Fruit fly (Drosophila melanogaster) whole organism, embryonic: ENCODE results near the gene TwdlW.

Source experiments
- Abd-B ChIP-seq: fragments of 200-800 bp; sonication (Bioruptor generic); optimal IDR thresholded peaks from 2 replicates; lab custom pipeline; 2018; ENCODE audit warnings: missing biosample characterization, mild to moderate bottlenecking, missing genetic modification characterization, moderate library complexity
- Bteb2 ChIP-seq: fragments of 200-800 bp; sonication (Bioruptor generic); optimal IDR thresholded peaks from 2 replicates; lab custom pipeline; 2016; ENCODE audit warnings: missing biosample characterization, missing genetic modification characterization
- CG10462 ChIP-seq: fragments of 200-800 bp; sonication (Bioruptor generic); optimal IDR thresholded peaks from 2 replicates; lab custom pipeline; 2016; ENCODE audit warnings: missing biosample characterization, missing genetic modification characterization
- CG12155 ChIP-seq: fragments of 200-800 bp; sonication (Bioruptor generic); optimal IDR thresholded peaks from 3 replicates; lab custom pipeline; 2016; ENCODE audit warnings: missing biosample characterization, missing genetic modification characterization
- CG12299 ChIP-seq: fragments of 200-800 bp; sonication (Bioruptor generic); optimal IDR thresholded peaks from 2 replicates; lab custom pipeline; 2018; ENCODE audit warnings: missing biosample characterization, mild to moderate bottlenecking, missing genetic modification characterization
- CG12391 ChIP-seq: fragments of 200-800 bp; sonication (Bioruptor generic); optimal IDR thresholded peaks from 3 replicates; lab custom pipeline; 2018; ENCODE audit warnings: missing biosample characterization, mild to moderate bottlenecking, missing genetic modification characterization, moderate library complexity
- CG15073 ChIP-seq: fragments of 200-800 bp; sonication (Bioruptor generic); optimal IDR thresholded peaks from 2 replicates; lab custom pipeline; 2016; ENCODE audit warnings: missing biosample characterization, missing genetic modification characterization
- CG31441 ChIP-seq: fragments of 200-800 bp; sonication (Bioruptor generic); IDR thresholded peaks from 2 replicates; pipeline ENCODE4 v1.3.6; 2022; ENCODE audit warnings: missing biosample characterization, missing genetic modification characterization
- CG3838 ChIP-seq: fragments of 200-800 bp; sonication (Bioruptor generic); optimal IDR thresholded peaks from 3 replicates; lab custom pipeline; 2016; ENCODE audit warnings: missing biosample characterization, missing genetic modification characterization
- CG4730 ChIP-seq: fragments of 200-800 bp; sonication (Bioruptor generic); IDR thresholded peaks from 2 replicates; pipeline ENCODE4 v1.3.6; 2022; ENCODE audit warnings: missing biosample characterization, missing genetic modification characterization
- CG4820 ChIP-seq: fragments of 200-800 bp; sonication (Bioruptor generic); optimal IDR thresholded peaks from 3 replicates; lab custom pipeline; 2016; ENCODE audit warnings: missing biosample characterization, missing genetic modification characterization
- CG6689 ChIP-seq: fragments of 200-800 bp; sonication (Bioruptor generic); IDR thresholded peaks from 2 replicates; pipeline ENCODE4 v1.3.6; 2022; ENCODE audit warnings: missing biosample characterization, missing genetic modification characterization
- CG6854 ChIP-seq: fragments of 200-800 bp; sonication (Bioruptor generic); optimal IDR thresholded peaks from 3 replicates; lab custom pipeline; 2017; ENCODE audit warnings: missing biosample characterization, mild to moderate bottlenecking, missing genetic modification characterization
- CG7987 ChIP-seq: fragments of 200-800 bp; sonication (Bioruptor generic); optimal IDR thresholded peaks from 2 replicates; lab custom pipeline; 2018; ENCODE audit warnings: missing biosample characterization, mild to moderate bottlenecking, missing genetic modification characterization, moderate library complexity
- CG9215 ChIP-seq: fragments of 200-800 bp; sonication (Bioruptor generic); IDR thresholded peaks from 2 replicates; pipeline ENCODE4 v1.3.6; 2022; ENCODE audit warnings: missing biosample characterization, missing genetic modification characterization
- CG9932 ChIP-seq: fragments of 200-800 bp; sonication (Bioruptor generic); IDR thresholded peaks from 2 replicates; pipeline ENCODE4 v1.3.6; 2022; ENCODE audit warnings: missing biosample characterization, missing genetic modification characterization
- CTCF ChIP-seq: fragments of 200-800 bp; sonication (Bioruptor generic); optimal IDR thresholded peaks from 2 replicates; lab custom pipeline; 2017; ENCODE audit warnings: missing biosample characterization, mild to moderate bottlenecking, missing genetic modification characterization, moderate library complexity
- CoRest ChIP-seq: fragments of 200-800 bp; sonication (Bioruptor generic); optimal IDR thresholded peaks from 3 replicates; lab custom pipeline; 2018; ENCODE audit warnings: missing biosample characterization, mild to moderate bottlenecking, missing genetic modification characterization, moderate library complexity
- D19A ChIP-seq: fragments of 200-800 bp; optimal IDR thresholded peaks from 3 replicates; lab custom pipeline; 2019; ENCODE audit warnings: missing biosample characterization, mild to moderate bottlenecking, missing genetic modification characterization, moderate library complexity
- Dip3 ChIP-seq: fragments of 200-800 bp; sonication (Bioruptor generic); optimal IDR thresholded peaks from 3 replicates; lab custom pipeline; 2016; ENCODE audit warnings: missing biosample characterization, missing genetic modification characterization
- Fer2 ChIP-seq: fragments of 200-800 bp; sonication (Bioruptor generic); optimal IDR thresholded peaks from 2 replicates; lab custom pipeline; 2018; ENCODE audit warnings: missing biosample characterization, mild to moderate bottlenecking, missing genetic modification characterization, moderate library complexity
- HHEX ChIP-seq: fragments of 200-800 bp; sonication (Bioruptor generic); optimal IDR thresholded peaks from 3 replicates; lab custom pipeline; 2017; ENCODE audit warnings: missing biosample characterization, mild to moderate bottlenecking, missing genetic modification characterization, missing genetic modification reagents
- HLH3B ChIP-seq: fragments of 200-800 bp; sonication (Bioruptor generic); IDR thresholded peaks from 2 replicates; pipeline ENCODE4 v1.3.6; 2022; ENCODE audit warnings: missing biosample characterization, missing genetic modification characterization
- Hey ChIP-seq: fragments of 200-800 bp; sonication (Bioruptor generic); optimal IDR thresholded peaks from 3 replicates; lab custom pipeline; 2018; ENCODE audit warnings: missing biosample characterization, mild to moderate bottlenecking, missing genetic modification characterization
- NC2α ChIP-seq: fragments of 200-800 bp; sonication (Bioruptor generic); optimal IDR thresholded peaks from 2 replicates; lab custom pipeline; 2016; ENCODE audit warnings: missing biosample characterization, missing genetic modification characterization
- Nf-YB ChIP-seq: fragments of 200-800 bp; sonication (Bioruptor generic); optimal IDR thresholded peaks from 3 replicates; lab custom pipeline; 2019; ENCODE audit warnings: missing biosample characterization, mild to moderate bottlenecking, missing genetic modification characterization, moderate library complexity
- Stat92E ChIP-seq, 3 experiments: fragments of >200 bp in 2 of 3; fragments of 200-800 bp in 1 of 3; sonication (Bioruptor generic) in 1 of 3; optimal IDR thresholded peaks; 2 replicates each; lab custom pipeline; 2017 to 2019; ENCODE audit warnings: missing biosample characterization in 3 of 3, missing genetic modification characterization in 3 of 3, mild to moderate bottlenecking in 1 of 3, moderate library complexity in 1 of 3
- Vsx1 ChIP-seq: fragments of 200-800 bp; sonication (Bioruptor generic); optimal IDR thresholded peaks from 2 replicates; lab custom pipeline; 2017; ENCODE audit warnings: missing biosample characterization, mild to moderate bottlenecking, missing genetic modification characterization, missing genetic modification reagents
- ap ChIP-seq: fragments of 200-800 bp; sonication (Bioruptor generic); IDR thresholded peaks from 2 replicates; pipeline ENCODE4 v1.3.6; 2022; ENCODE audit warnings: missing biosample characterization, missing genetic modification characterization
- ase ChIP-seq: fragments of 200-800 bp; sonication (Bioruptor generic); IDR thresholded peaks from 3 replicates; pipeline ENCODE4 v1.3.6; 2022; ENCODE audit warnings: missing biosample characterization, missing genetic modification characterization
- bsh ChIP-seq, 2 experiments: fragments of 200-800 bp; sonication (Bioruptor generic); optimal IDR thresholded peaks; 2 replicates each; lab custom pipeline; 2017 to 2018; ENCODE audit warnings: mild to moderate bottlenecking in 2 of 2, missing biosample characterization in 2 of 2, missing genetic modification characterization in 2 of 2, moderate library complexity in 1 of 2
- crol ChIP-seq: fragments of 200-800 bp; sonication (Bioruptor generic); IDR thresholded peaks from 2 replicates; pipeline ENCODE4 v1.3.6; 2022; ENCODE audit warnings: missing biosample characterization, missing genetic modification characterization
- eyg ChIP-seq: fragments of 200-800 bp; sonication (Bioruptor generic); optimal IDR thresholded peaks from 3 replicates; lab custom pipeline; 2016; ENCODE audit warnings: missing biosample characterization, missing genetic modification characterization
- fu2 ChIP-seq: fragments of 200-800 bp; sonication (Bioruptor generic); optimal IDR thresholded peaks from 2 replicates; lab custom pipeline; 2016; ENCODE audit warnings: missing biosample characterization, missing genetic modification characterization
- gfzf ChIP-seq: fragments of 200-800 bp; sonication (Bioruptor generic); optimal IDR thresholded peaks from 2 replicates; lab custom pipeline; 2016; ENCODE audit warnings: missing biosample characterization, mild to moderate bottlenecking, missing genetic modification characterization, moderate library complexity
- grn ChIP-seq: fragments of 200-800 bp; sonication (Bioruptor generic); optimal IDR thresholded peaks from 3 replicates; lab custom pipeline; 2017; ENCODE audit warnings: missing biosample characterization, missing genetic modification characterization
- jumu ChIP-seq: fragments of 200-800 bp; sonication (Bioruptor generic); optimal IDR thresholded peaks from 3 replicates; lab custom pipeline; 2016; ENCODE audit warnings: missing biosample characterization, missing genetic modification characterization
- klu ChIP-seq: fragments of 200-800 bp; sonication (Bioruptor generic); IDR thresholded peaks from 2 replicates; pipeline ENCODE4 v1.3.6; 2022; ENCODE audit warnings: missing biosample characterization, missing genetic modification characterization
- lbe ChIP-seq: fragments of 200-800 bp; sonication (Bioruptor generic); optimal IDR thresholded peaks from 2 replicates; lab custom pipeline; 2016; ENCODE audit warnings: missing biosample characterization, mild to moderate bottlenecking, missing genetic modification characterization
- lmd ChIP-seq: fragments of 200-800 bp; sonication (Bioruptor generic); IDR thresholded peaks from 2 replicates; pipeline ENCODE4 v1.3.6; 2022; ENCODE audit warnings: missing biosample characterization, missing genetic modification characterization
- pros ChIP-seq: fragments of 200-800 bp; sonication (Bioruptor generic); optimal IDR thresholded peaks from 3 replicates; lab custom pipeline; 2019; ENCODE audit warnings: missing biosample characterization, mild to moderate bottlenecking, missing genetic modification characterization, moderate library complexity
- pum ChIP-seq: fragments of 200-800 bp; sonication (Bioruptor generic); optimal IDR thresholded peaks from 2 replicates; lab custom pipeline; 2016; ENCODE audit warnings: missing biosample characterization, missing genetic modification characterization
- ranshi ChIP-seq: fragments of 200-800 bp; sonication (Bioruptor generic); IDR thresholded peaks from 2 replicates; pipeline ENCODE4 v1.3.6; 2022; ENCODE audit warnings: missing biosample characterization, missing genetic modification characterization
- run ChIP-seq: fragments of 200-800 bp; sonication (Bioruptor generic); optimal IDR thresholded peaks from 3 replicates; lab custom pipeline; 2018; ENCODE audit warnings: missing biosample characterization, mild to moderate bottlenecking, missing genetic modification characterization
- sob ChIP-seq: fragments of 200-800 bp; sonication (Bioruptor generic); IDR thresholded peaks from 2 replicates; pipeline ENCODE4 v1.3.6; 2022; ENCODE audit warnings: missing biosample characterization, missing genetic modification characterization
- sr ChIP-seq: fragments of 200-800 bp; sonication (Bioruptor generic); IDR thresholded peaks from 3 replicates; pipeline ENCODE4 v1.3.6; 2022; ENCODE audit warnings: missing biosample characterization, missing genetic modification characterization
- sug ChIP-seq: fragments of 200-800 bp; optimal IDR thresholded peaks from 2 replicates; lab custom pipeline; 2019; ENCODE audit warnings: missing biosample characterization, mild to moderate bottlenecking, missing genetic modification characterization, moderate library complexity
- twi ChIP-seq: fragments of 200-800 bp; optimal IDR thresholded peaks from 2 replicates; lab custom pipeline; 2019; ENCODE audit warnings: missing biosample characterization, mild to moderate bottlenecking, missing genetic modification characterization, moderate library complexity
- unc-4 ChIP-seq: fragments of 200-800 bp; sonication (Bioruptor generic); IDR thresholded peaks from 2 replicates; pipeline ENCODE4 v1.3.6; 2022; ENCODE audit warnings: missing biosample characterization, missing genetic modification characterization; ENCODE audit not compliant: partially characterized antibody
- unpg ChIP-seq: fragments of 200-800 bp; sonication (Bioruptor generic); optimal IDR thresholded peaks from 3 replicates; lab custom pipeline; 2018; ENCODE audit warnings: missing biosample characterization, mild to moderate bottlenecking, missing genetic modification characterization, moderate library complexity

The TwdlW gene

dm6 chr3R:17117607-17118327 lies 24.4 kb downstream of the TwdlW start (continued):
- TF ChIP-seq Stat92E (GFP tag; optimal IDR thresholded peaks at IDR 0.05; lab: Kevin White, UChicago): peak in 1 of 3 experiments; percentile 48
- no peak for TF ChIP-seq CG7987 (GFP tag; lab: Kevin White, UChicago)
- peak; percentile 95 for TF ChIP-seq D19A (tag; lab: Kevin White, UChicago)
- TF ChIP-seq bsh (GFP tag; optimal IDR thresholded peaks at IDR 0.05; lab: Kevin White, UChicago): peak in 1 of 2 experiments; percentile 55
- TF ChIP-seq CG6854: no peak
- TF ChIP-seq unc-4 (GFP tag; lab: Robert Waterston, UW): no peak
- no peak for TF ChIP-seq HHEX (GFP tag; lab: Kevin White, UChicago)
- peak; percentile 26 for TF ChIP-seq CoRest (tag; lab: Kevin White, UChicago)
- TF ChIP-seq sug (tag; lab: Kevin White, UChicago): no peak
- TF ChIP-seq pum (GFP tag; lab: Kevin White, UChicago): peak; percentile 8
- 0 out of 2 replicates have a peak, but pooled peaks have one; percentile 25 for TF ChIP-seq CG31441 (GFP tag; lab: Robert Waterston, UW)
- no peak for TF ChIP-seq Fer2
- no peak for TF ChIP-seq twi (tag; lab: Kevin White, UChicago)
- TF ChIP-seq HLH3B: no peak
- no peak for TF ChIP-seq Hey (tag; lab: Kevin White, UChicago)
- no peak for TF ChIP-seq sr (GFP tag; lab: Robert Waterston, UW)
- TF ChIP-seq jumu: no peak
- no peak for TF ChIP-seq klu (GFP tag; lab: Robert Waterston, UW)
- no peak for TF ChIP-seq Bteb2
- no peak for TF ChIP-seq Nf-YB (GFP tag; lab: Kevin White, UChicago)
- TF ChIP-seq CG9932 (GFP tag; lab: Robert Waterston, UW): no peak
- TF ChIP-seq eyg (GFP tag; lab: Kevin White, UChicago): no peak
- no peak for TF ChIP-seq ap
- 0 out of 2 replicates have a peak, but pooled peaks have one; percentile 8 for TF ChIP-seq CG6689 (GFP tag; lab: Robert Waterston, UW)
- no peak for TF ChIP-seq run (tag; lab: Kevin White, UChicago)
- TF ChIP-seq CG12391 (tag; lab: Kevin White, UChicago): peak; percentile 29
- TF ChIP-seq sob: no peak
- no peak for TF ChIP-seq CG12155 (GFP tag; lab: Kevin White, UChicago)
- no peak for TF ChIP-seq CG15073 (GFP tag; lab: Kevin White, UChicago)
- TF ChIP-seq Dip3 (GFP tag; lab: Kevin White, UChicago): no peak
- peak; percentile 28 for TF ChIP-seq unpg (GFP tag; lab: Kevin White, UChicago)
- TF ChIP-seq CG10462 (GFP tag; lab: Kevin White, UChicago): no peak

DNA sequence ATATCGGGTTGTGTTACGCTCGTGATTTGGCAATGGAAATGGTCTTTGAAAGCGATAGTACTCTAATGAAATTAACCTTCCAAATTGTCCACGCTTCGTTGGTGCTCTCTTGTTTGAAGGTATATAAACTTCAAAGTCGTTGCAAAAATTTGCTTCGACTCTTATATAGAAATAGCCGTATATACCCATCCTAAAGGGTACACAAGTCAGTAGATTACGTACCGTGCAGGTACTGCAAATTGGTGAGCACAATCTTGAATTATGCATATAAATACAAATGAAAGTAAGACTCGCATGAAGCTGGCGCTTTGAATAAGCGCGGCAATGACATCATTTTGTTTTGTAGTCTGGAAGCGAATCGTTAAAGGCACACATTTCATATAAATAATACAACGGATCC lies 26.0 kb downstream of the TwdlW start:
- TF ChIP-seq crol (GFP tag; lab: Robert Waterston, UW): no peak
- 0 out of 2 replicates have a peak, but pooled peaks have one; percentile 21 for TF ChIP-seq lmd (GFP tag; lab: Robert Waterston, UW)
- peak; percentile 3 for TF ChIP-seq lbe (GFP tag; lab: Kevin White, UChicago)

dm6 chr3R:17115668-17116067 lies 26.5 kb downstream of the TwdlW start:
- TF ChIP-seq fu2 (GFP tag; lab: Kevin White, UChicago) (no peak), ranshi (GFP tag; lab: Robert Waterston, UW) (no peak), Vsx1 (GFP tag; lab: Kevin White, UChicago) (no peak), pros (peak; percentile 10), CTCF (no peak), CG12299 (tag; lab: Kevin White, UChicago) (no peak), Abd-B (GFP tag; lab: Kevin White, UChicago) (no peak), CG9215 (no peak), NC2α (GFP tag; lab: Kevin White, UChicago) (no peak), CG4820 (GFP tag; lab: Kevin White, UChicago) (no peak), gfzf (GFP tag; lab: Kevin White, UChicago) (no peak), ase (GFP tag; lab: Robert Waterston, UW) (no peak), CG4730 (GFP tag; lab: Robert Waterston, UW) (no peak), CG3838 (no peak), grn (GFP tag; lab: Kevin White, UChicago) (peak; percentile 45)
